Fruit fly (Drosophila melanogaster) whole organism, prepupa: ENCODE data around the gene Btk.
A peak's percentile ranks its signal among the peaks of the same experiment; 100 is the strongest.

Experiments used
- Blimp-1 ChIP-seq: fragments of 200-800 bp; sonication (Bioruptor generic); optimal IDR thresholded peaks from 3 replicates; lab custom pipeline; 2017; ENCODE audit warnings: missing biosample characterization, missing genetic modification characterization, mild to moderate bottlenecking, moderate library complexity, missing genetic modification reagents
- CG10631 ChIP-seq: fragments of 200-800 bp; sonication (Bioruptor generic); optimal IDR thresholded peaks from 2 replicates; lab custom pipeline; 2016; ENCODE audit warnings: missing biosample characterization, missing genetic modification characterization
- CG11762 ChIP-seq: fragments of 200-800 bp; sonication (Bioruptor generic); optimal IDR thresholded peaks from 3 replicates; lab custom pipeline; 2016; ENCODE audit warnings: missing biosample characterization, missing genetic modification characterization; ENCODE audit not compliant: insufficient read depth
- CG11902 ChIP-seq: fragments of 200-800 bp; sonication (Bioruptor generic); optimal IDR thresholded peaks from 3 replicates; lab custom pipeline; 2016; ENCODE audit warnings: missing biosample characterization, missing genetic modification characterization
- CG15336 ChIP-seq: fragments of 200-800 bp; sonication (Bioruptor generic); IDR thresholded peaks from 2 replicates; pipeline ENCODE4 v1.3.6; 2022; ENCODE audit warnings: missing biosample characterization, missing genetic modification characterization
- CG3032 ChIP-seq: fragments of 200-800 bp; optimal IDR thresholded peaks from 2 replicates; lab custom pipeline; 2019; ENCODE audit warnings: missing biosample characterization, mild to moderate bottlenecking, missing genetic modification characterization, moderate library complexity
- CG31627 ChIP-seq: fragments of 200-800 bp; sonication (Bioruptor generic); optimal IDR thresholded peaks from 3 replicates; lab custom pipeline; 2016; ENCODE audit warnings: missing biosample characterization, missing genetic modification characterization
- CG32006 ChIP-seq: fragments of 200-800 bp; sonication (Bioruptor generic); optimal IDR thresholded peaks from 3 replicates; lab custom pipeline; 2017; ENCODE audit warnings: missing biosample characterization, mild to moderate bottlenecking, missing genetic modification characterization
- CG3919 ChIP-seq: fragments of 200-800 bp; sonication (Bioruptor generic); optimal IDR thresholded peaks from 3 replicates; lab custom pipeline; 2016; ENCODE audit warnings: missing biosample characterization, missing genetic modification characterization
- CG6854 ChIP-seq: fragments of 200-800 bp; sonication (Bioruptor generic); optimal IDR thresholded peaks from 2 replicates; lab custom pipeline; 2017; ENCODE audit warnings: missing biosample characterization, mild to moderate bottlenecking, missing genetic modification characterization
- CG8119 ChIP-seq: fragments of 200-800 bp; sonication (Bioruptor generic); IDR thresholded peaks from 3 replicates; pipeline ENCODE4 v1.3.6; 2022; ENCODE audit warnings: missing biosample characterization, missing genetic modification characterization
- CG9139 ChIP-seq: fragments of 200-800 bp; sonication (Bioruptor generic); optimal IDR thresholded peaks from 3 replicates; lab custom pipeline; 2017; ENCODE audit warnings: missing biosample characterization, mild to moderate bottlenecking, missing genetic modification characterization
- Eip75B ChIP-seq: fragments of 200-800 bp; sonication (Bioruptor generic); optimal IDR thresholded peaks from 3 replicates; lab custom pipeline; 2016; ENCODE audit warnings: missing biosample characterization, missing genetic modification characterization
- Eip93F ChIP-seq: fragments of 200-800 bp; sonication (Bioruptor generic); optimal IDR thresholded peaks from 2 replicates; lab custom pipeline; 2016; ENCODE audit warnings: missing biosample characterization, mild to moderate bottlenecking, missing genetic modification characterization
- Ets96B ChIP-seq: fragments of 200-800 bp; optimal IDR thresholded peaks from 2 replicates; lab custom pipeline; 2019; ENCODE audit warnings: missing biosample characterization, mild to moderate bottlenecking, missing genetic modification characterization, moderate library complexity
- Gug ChIP-seq: fragments of 200-800 bp; sonication (Bioruptor generic); IDR thresholded peaks from 2 replicates; pipeline ENCODE4 v1.3.6; 2022; ENCODE audit warnings: missing biosample characterization, missing genetic modification characterization
- Hr38 ChIP-seq: sonication (Bioruptor generic); optimal IDR thresholded peaks from 2 replicates; lab custom pipeline; 2016; ENCODE audit warnings: missing biosample characterization, missing genetic modification characterization
- OdsH ChIP-seq: fragments of 200-800 bp; sonication (Bioruptor generic); optimal IDR thresholded peaks from 3 replicates; lab custom pipeline; 2016; ENCODE audit warnings: missing biosample characterization, missing genetic modification characterization
- Smox ChIP-seq: fragments of 200-800 bp; sonication (Bioruptor generic); optimal IDR thresholded peaks from 3 replicates; lab custom pipeline; 2016; ENCODE audit warnings: missing biosample characterization, missing genetic modification characterization
- Sox14 ChIP-seq: fragments of 200-800 bp; sonication (Bioruptor generic); optimal IDR thresholded peaks from 3 replicates; lab custom pipeline; 2016; ENCODE audit warnings: missing biosample characterization, missing genetic modification characterization
- achi ChIP-seq: fragments of 200-800 bp; sonication (Bioruptor generic); optimal IDR thresholded peaks from 3 replicates; lab custom pipeline; 2016; ENCODE audit warnings: missing biosample characterization, missing genetic modification characterization
- dac ChIP-seq: fragments of 200-800 bp; sonication (Bioruptor generic); optimal IDR thresholded peaks from 2 replicates; lab custom pipeline; 2017; ENCODE audit warnings: missing biosample characterization, mild to moderate bottlenecking, missing genetic modification characterization
- dsx ChIP-seq: fragments of 200-800 bp; optimal IDR thresholded peaks from 3 replicates; lab custom pipeline; 2019; ENCODE audit warnings: missing biosample characterization, mild to moderate bottlenecking, missing genetic modification characterization, moderate library complexity; ENCODE audit not compliant: poor library complexity, severe bottlenecking
- eg ChIP-seq: fragments of 200-800 bp; sonication (Bioruptor generic); IDR thresholded peaks from 3 replicates; pipeline ENCODE4 v1.3.6; 2022; ENCODE audit warnings: missing biosample characterization, missing genetic modification characterization
- esn ChIP-seq: fragments of 200-800 bp; sonication (Bioruptor generic); optimal IDR thresholded peaks from 2 replicates; lab custom pipeline; 2016; ENCODE audit warnings: missing biosample characterization, mild to moderate bottlenecking, missing genetic modification characterization, moderate library complexity
- fd59A ChIP-seq: fragments of 200-800 bp; sonication (Bioruptor generic); optimal IDR thresholded peaks from 2 replicates; lab custom pipeline; 2017; ENCODE audit warnings: missing biosample characterization, mild to moderate bottlenecking, missing genetic modification characterization, missing genetic modification reagents
- fkh ChIP-seq: fragments of 200-800 bp; sonication (Bioruptor generic); optimal IDR thresholded peaks from 3 replicates; lab custom pipeline; 2017; ENCODE audit warnings: missing biosample characterization, mild to moderate bottlenecking, missing genetic modification characterization, moderate library complexity
- lz ChIP-seq: fragments of 200-800 bp; sonication (Bioruptor generic); optimal IDR thresholded peaks from 3 replicates; lab custom pipeline; 2016; ENCODE audit warnings: missing biosample characterization, missing genetic modification characterization
- net ChIP-seq: fragments of 200-800 bp; sonication (Bioruptor generic); optimal IDR thresholded peaks from 3 replicates; lab custom pipeline; 2016; ENCODE audit warnings: missing biosample characterization, missing genetic modification characterization
- salr ChIP-seq, 2 experiments: fragments of 200-800 bp; sonication (Bioruptor generic); optimal IDR thresholded peaks; 3 replicates each; lab custom pipeline; 2016 to 2018; ENCODE audit warnings: missing biosample characterization in 2 of 2, missing genetic modification characterization in 2 of 2, mild to moderate bottlenecking in 1 of 2
- spab ChIP-seq: fragments of 200-800 bp; sonication (Bioruptor generic); optimal IDR thresholded peaks from 2 replicates; lab custom pipeline; 2017; ENCODE audit warnings: missing biosample characterization, mild to moderate bottlenecking, missing genetic modification characterization, missing genetic modification reagents
- ss ChIP-seq, 2 experiments: fragments of 200-800 bp; sonication (Bioruptor generic); optimal IDR thresholded peaks; 2 replicates in 1 of 2; 3 replicates in 1 of 2; lab custom pipeline; 2017 to 2018; ENCODE audit warnings: mild to moderate bottlenecking in 2 of 2, missing biosample characterization in 2 of 2, missing genetic modification characterization in 2 of 2, moderate library complexity in 1 of 2
- vri ChIP-seq: fragments of 200-800 bp; sonication (Bioruptor generic); optimal IDR thresholded peaks from 3 replicates; lab custom pipeline; 2016; ENCODE audit warnings: missing biosample characterization, mild to moderate bottlenecking, missing genetic modification characterization

Btk gene

DNA sequence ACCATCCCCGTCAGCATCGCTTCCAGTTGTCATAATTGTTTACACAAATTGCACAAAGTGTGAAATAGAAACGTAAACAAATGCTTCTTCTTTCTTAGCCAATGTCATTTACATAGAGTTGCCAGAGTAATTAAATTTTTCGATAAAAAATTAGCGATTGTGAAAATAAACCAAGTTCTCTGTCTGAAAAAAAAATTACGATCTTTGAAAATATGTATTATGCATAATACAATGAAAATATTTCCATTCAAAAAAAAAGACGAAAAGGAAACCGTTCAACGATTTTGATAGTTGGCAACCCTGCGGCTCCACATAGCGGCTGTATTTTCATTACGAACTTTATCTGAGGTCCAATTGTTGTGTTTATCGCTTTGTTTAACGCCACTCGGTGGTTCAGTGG lies 10.2 kb upstream of the Btk start, which contains the start of the genes CG7810 and CG7806 (continued):
- peak; percentile 82 for TF ChIP-seq CG3032

dm6 chr2L:8307817-8308551 lies 7.1 kb upstream of the Btk start, which contains the start of the genes Ostgamma and Mettl14:
Gene Ostgamma, minus strand, starts transcription at chr2L:8308192.
Gene Mettl14, plus strand, starts transcription at chr2L:8308427.
- TF ChIP-seq fkh (GFP tag; lab: Kevin White, UChicago): peak; percentile 26
- TF ChIP-seq spab (GFP tag; lab: Kevin White, UChicago): no peak
- peak; percentile 54 for TF ChIP-seq dsx (GFP tag; lab: Kevin White, UChicago)
- TF ChIP-seq Gug (GFP tag; lab: Robert Waterston, UW): no peak
- TF ChIP-seq OdsH (GFP tag; lab: Kevin White, UChicago): no peak
- TF ChIP-seq vri (GFP tag; lab: Kevin White, UChicago): no peak
- TF ChIP-seq Eip93F (GFP tag; lab: Kevin White, UChicago): no peak
- no peak for TF ChIP-seq eg (GFP tag; lab: Robert Waterston, UW)
- TF ChIP-seq lz (GFP tag; lab: Kevin White, UChicago): peak; percentile 29
- TF ChIP-seq CG11902 (GFP tag; lab: Kevin White, UChicago): no peak
- TF ChIP-seq esn: peak; percentile 30
- no peak for TF ChIP-seq achi

dm6 chr2L:8305409-8305808 lies 4.5 kb upstream of the Btk start, which contains the start of gene CG7840:
Gene CG7840, plus strand, starts transcription at chr2L:8305586.
- TF ChIP-seq CG15336 (GFP tag; lab: Robert Waterston, UW) (no peak), Blimp-1 (peak; percentile 14), Ets96B (tag; lab: Kevin White, UChicago) (no peak), CG3919 (GFP tag; lab: Kevin White, UChicago) (no peak), OdsH (GFP tag; lab: Kevin White, UChicago) (no peak), Eip93F (GFP tag; lab: Kevin White, UChicago) (no peak), dsx (GFP tag; lab: Kevin White, UChicago) (no peak)

DNA sequence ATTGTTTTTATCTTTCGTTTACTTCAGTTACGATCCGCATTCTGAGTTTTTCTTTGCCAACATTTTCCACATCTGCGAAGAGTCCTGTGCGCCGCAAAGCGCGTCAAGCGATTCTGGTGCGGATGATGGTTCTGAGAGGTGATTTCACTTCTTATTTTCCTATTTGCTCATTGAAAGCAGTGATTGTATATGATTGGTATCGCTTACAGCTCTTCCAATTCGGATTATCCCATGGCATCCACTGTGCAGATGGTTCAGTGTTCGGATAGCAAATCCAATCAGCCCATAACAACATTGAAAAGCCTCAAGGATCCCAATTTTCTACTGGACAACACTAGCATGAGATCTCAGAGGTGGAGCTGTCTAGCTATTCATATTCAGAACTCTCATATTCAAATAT lies 3.8 kb upstream of the Btk start:
- TF ChIP-seq CG3032 (no peak), achi (no peak), fd59A (no peak), OdsH (GFP tag; lab: Kevin White, UChicago) (no peak), Sox14 (GFP tag; lab: Kevin White, UChicago) (no peak), CG31627 (GFP tag; lab: Kevin White, UChicago) (no peak), ss (GFP tag; optimal IDR thresholded peaks at IDR 0.05; lab: Kevin White, UChicago) (no peak), lz (GFP tag; lab: Kevin White, UChicago) (no peak), dac (GFP tag; lab: Kevin White, UChicago) (no peak), CG10631 (GFP tag; lab: Kevin White, UChicago) (no peak), salr (GFP tag; optimal IDR thresholded peaks at IDR 0.05; lab: Kevin White, UChicago) (no peak)
- TF ChIP-seq, all 60 proteins: peak for 0

DNA sequence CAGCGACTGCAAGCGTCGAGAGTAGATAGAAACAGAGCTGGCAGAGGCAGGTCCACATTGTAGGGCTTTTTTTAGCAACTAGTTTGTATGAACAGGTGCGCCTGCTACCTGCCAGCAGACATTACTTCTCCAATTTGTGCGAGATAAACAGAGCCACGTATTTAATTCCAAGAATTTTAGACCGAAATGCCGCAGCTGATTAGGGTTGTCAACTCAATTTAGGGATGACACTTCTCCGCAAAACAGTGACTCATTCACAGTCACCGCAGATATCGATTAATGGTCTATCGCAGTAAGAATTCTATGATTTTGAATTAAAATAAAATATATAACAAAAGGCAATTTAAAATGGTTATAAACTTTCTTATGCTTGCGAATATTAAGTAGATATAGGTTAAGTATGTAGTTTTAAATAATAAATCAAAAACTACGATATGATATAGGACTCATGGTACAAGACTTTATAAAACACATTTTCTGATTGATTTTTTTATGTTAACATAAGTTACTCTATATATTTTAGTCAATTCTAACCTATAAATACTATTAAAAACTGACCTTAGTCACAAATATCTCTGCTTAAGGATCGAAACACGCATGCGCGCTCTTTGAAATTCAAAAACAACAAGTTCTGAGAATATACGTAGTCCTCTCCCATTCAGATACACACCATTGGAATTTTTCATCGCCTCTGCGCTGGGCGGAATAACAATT lies 2.0 kb upstream of the Btk start, which contains the start of the genes wol and Scgalpha:
TSS of gene wol (minus strand) at position 220 of the 714 bp plus-strand sequence.
TSS of gene Scgalpha (plus strand) at position 664 of the 714 bp plus-strand sequence.
- TF ChIP-seq esn (peak; percentile 0), vri (GFP tag; lab: Kevin White, UChicago) (no peak)

- peak; percentile 80 for TF ChIP-seq OdsH (GFP tag; lab: Kevin White, UChicago)
- peak; percentile 89 for TF ChIP-seq Eip75B
- TF ChIP-seq ss (GFP tag; optimal IDR thresholded peaks at IDR 0.05; lab: Kevin White, UChicago): peak; percentile 93 to 95
- TF ChIP-seq CG11762 (GFP tag; lab: Kevin White, UChicago): peak; percentile 70
- TF ChIP-seq CG31627 (GFP tag; lab: Kevin White, UChicago): peak; percentile 86
- peak; percentile 72 for TF ChIP-seq CG8119 (GFP tag; lab: Robert Waterston, UW)
- TF ChIP-seq net (GFP tag; lab: Kevin White, UChicago): peak; percentile 82
- TF ChIP-seq Hr38: no peak
- TF ChIP-seq Sox14 (GFP tag; lab: Kevin White, UChicago): peak; percentile 94
- TF ChIP-seq spab (GFP tag; lab: Kevin White, UChicago): peak; percentile 89
- TF ChIP-seq Eip93F (GFP tag; lab: Kevin White, UChicago): peak; percentile 37
- TF ChIP-seq dsx (GFP tag; lab: Kevin White, UChicago): peak; percentile 91
- peak; percentile 97 for TF ChIP-seq CG6854 (GFP tag; lab: Kevin White, UChicago)
- TF ChIP-seq CG10631 (GFP tag; lab: Kevin White, UChicago): peak; percentile 86
- peak; percentile 91 for TF ChIP-seq CG3919 (GFP tag; lab: Kevin White, UChicago)
- TF ChIP-seq fkh (GFP tag; lab: Kevin White, UChicago): peak; percentile 18
- peak; percentile 50; the same call in 1 of the 3 replicates for TF ChIP-seq eg (GFP tag; lab: Robert Waterston, UW)
- TF ChIP-seq Smox: peak; percentile 89
- TF ChIP-seq CG32006 (GFP tag; lab: Kevin White, UChicago): no peak
- peak; percentile 54; the same call in 1 of the 2 replicates for TF ChIP-seq Gug (GFP tag; lab: Robert Waterston, UW)
- TF ChIP-seq CG9139: peak; percentile 91
These were observed 1.6 kb downstream of the Btk start for dm6 chr2L:8299194-8299811.
